Fruit fly (Drosophila melanogaster) whole organism, embryonic: ENCODE results near the gene CG13690.

Source experiments
- Adf1 ChIP-seq: fragments of 200-800 bp; sonication (Bioruptor generic); IDR thresholded peaks from 2 replicates; pipeline ENCODE4 v1.3.6; 2022; ENCODE audit warnings: missing biosample characterization, missing genetic modification characterization
- Bdp1 ChIP-seq: fragments of 200-800 bp; sonication (Bioruptor generic); optimal IDR thresholded peaks from 3 replicates; lab custom pipeline; 2016; ENCODE audit warnings: missing biosample characterization, missing genetic modification characterization
- BtbVII ChIP-seq: fragments of 200-800 bp; sonication (Bioruptor generic); optimal IDR thresholded peaks from 3 replicates; lab custom pipeline; 2017; ENCODE audit warnings: missing biosample characterization, mild to moderate bottlenecking, missing genetic modification characterization
- C15 ChIP-seq: fragments of 200-800 bp; sonication (Bioruptor generic); IDR thresholded peaks from 3 replicates; pipeline ENCODE4 v1.3.6; 2022; ENCODE audit warnings: missing biosample characterization, missing genetic modification characterization
- CG12155 ChIP-seq: fragments of 200-800 bp; sonication (Bioruptor generic); optimal IDR thresholded peaks from 3 replicates; lab custom pipeline; 2016; ENCODE audit warnings: missing biosample characterization, missing genetic modification characterization
- CG1233 ChIP-seq: fragments of 200-800 bp; sonication (Bioruptor generic); optimal IDR thresholded peaks from 4 replicates; lab custom pipeline; 2018; ENCODE audit warnings: missing biosample characterization, mild to moderate bottlenecking, missing genetic modification characterization
- CG12659 ChIP-seq: fragments of 200-800 bp; sonication (Bioruptor generic); optimal IDR thresholded peaks from 3 replicates; lab custom pipeline; 2017; ENCODE audit warnings: mild to moderate bottlenecking, missing biosample characterization, missing genetic modification reagents, missing genetic modification characterization
- CG13296 ChIP-seq: fragments of 200-800 bp; sonication (Bioruptor generic); optimal IDR thresholded peaks from 3 replicates; lab custom pipeline; 2018; ENCODE audit warnings: missing biosample characterization, mild to moderate bottlenecking, missing genetic modification characterization
- CG13775 ChIP-seq: fragments of 200-800 bp; sonication (Bioruptor generic); optimal IDR thresholded peaks from 3 replicates; lab custom pipeline; 2017; ENCODE audit warnings: missing biosample characterization, mild to moderate bottlenecking, missing genetic modification characterization
- CG14441 ChIP-seq: fragments of 200-800 bp; sonication (Bioruptor generic); IDR thresholded peaks from 2 replicates; pipeline ENCODE4 v1.3.6; 2022; ENCODE audit warnings: missing biosample characterization, missing genetic modification characterization
- CG15269 ChIP-seq: fragments of 200-800 bp; sonication (Bioruptor generic); optimal IDR thresholded peaks from 2 replicates; lab custom pipeline; 2018; ENCODE audit warnings: missing biosample characterization, mild to moderate bottlenecking, missing genetic modification characterization, moderate library complexity
- CG18599 ChIP-seq: fragments of 200-800 bp; sonication (Bioruptor generic); optimal IDR thresholded peaks from 3 replicates; lab custom pipeline; 2017; ENCODE audit warnings: missing biosample characterization, missing genetic modification characterization, mild to moderate bottlenecking, moderate library complexity, missing genetic modification reagents
- CG31224 ChIP-seq: fragments of 200-800 bp; sonication (Bioruptor generic); IDR thresholded peaks from 2 replicates; pipeline ENCODE4 v1.3.6; 2022; ENCODE audit warnings: missing biosample characterization, missing genetic modification characterization
- CG7372 ChIP-seq: fragments of 200-800 bp; sonication (Bioruptor generic); IDR thresholded peaks from 2 replicates; pipeline ENCODE4 v1.3.6; 2022; ENCODE audit warnings: missing biosample characterization, missing genetic modification characterization
- CG8478 ChIP-seq: fragments of >200 bp; optimal IDR thresholded peaks from 2 replicates; lab custom pipeline; 2018
- CTCF ChIP-seq: fragments of 200-800 bp; sonication (Bioruptor generic); optimal IDR thresholded peaks from 2 replicates; lab custom pipeline; 2017; ENCODE audit warnings: missing biosample characterization, mild to moderate bottlenecking, missing genetic modification characterization, moderate library complexity
- Chrac-16 ChIP-seq: fragments of 200-800 bp; sonication (Bioruptor generic); optimal IDR thresholded peaks from 3 replicates; lab custom pipeline; 2016; ENCODE audit warnings: missing biosample characterization, missing genetic modification characterization
- D19A ChIP-seq: fragments of 200-800 bp; optimal IDR thresholded peaks from 3 replicates; lab custom pipeline; 2019; ENCODE audit warnings: missing biosample characterization, mild to moderate bottlenecking, missing genetic modification characterization, moderate library complexity
- Dad ChIP-seq: fragments of 200-800 bp; sonication (Bioruptor generic); optimal IDR thresholded peaks from 3 replicates; lab custom pipeline; 2016; ENCODE audit warnings: missing biosample characterization, missing genetic modification characterization
- Dek ChIP-seq: fragments of 200-800 bp; sonication (Bioruptor generic); optimal IDR thresholded peaks from 3 replicates; lab custom pipeline; 2019; ENCODE audit warnings: missing biosample characterization, mild to moderate bottlenecking, missing genetic modification characterization, moderate library complexity
- Doc3 ChIP-seq: fragments of 200-800 bp; sonication (Bioruptor generic); IDR thresholded peaks from 3 replicates; pipeline ENCODE4 v1.3.6; 2022; ENCODE audit warnings: missing biosample characterization, missing genetic modification characterization; ENCODE audit not compliant: partially characterized antibody
- ERR ChIP-seq: fragments of 200-800 bp; sonication (Bioruptor generic); optimal IDR thresholded peaks from 2 replicates; lab custom pipeline; 2016; ENCODE audit warnings: missing biosample characterization, missing genetic modification characterization
- H15 ChIP-seq: fragments of 200-800 bp; sonication (Bioruptor generic); IDR thresholded peaks from 3 replicates; pipeline ENCODE4 v1.3.6; 2022; ENCODE audit warnings: missing biosample characterization, missing genetic modification characterization
- HLH54F ChIP-seq: fragments of 200-800 bp; sonication (Bioruptor generic); optimal IDR thresholded peaks from 3 replicates; lab custom pipeline; 2016; ENCODE audit warnings: missing biosample characterization, missing genetic modification characterization
- Hand ChIP-seq: fragments of 200-800 bp; sonication (Bioruptor generic); optimal IDR thresholded peaks from 2 replicates; lab custom pipeline; 2017; ENCODE audit warnings: mild to moderate bottlenecking, missing biosample characterization, missing genetic modification reagents, missing genetic modification characterization
- Hr3 ChIP-seq: fragments of 200-800 bp; sonication (Bioruptor generic); optimal IDR thresholded peaks from 3 replicates; lab custom pipeline; 2016; ENCODE audit warnings: missing biosample characterization, missing genetic modification characterization
- Meics ChIP-seq: fragments of 200-800 bp; sonication (Bioruptor generic); optimal IDR thresholded peaks from 2 replicates; lab custom pipeline; 2017; ENCODE audit warnings: missing biosample characterization, mild to moderate bottlenecking, missing genetic modification characterization
- Nf-YA ChIP-seq: fragments of 200-800 bp; sonication (Bioruptor generic); IDR thresholded peaks from 2 replicates; pipeline ENCODE4 v1.3.6; 2022; ENCODE audit warnings: missing biosample characterization, missing genetic modification characterization
- Nf-YB ChIP-seq: fragments of 200-800 bp; sonication (Bioruptor generic); optimal IDR thresholded peaks from 3 replicates; lab custom pipeline; 2019; ENCODE audit warnings: missing biosample characterization, mild to moderate bottlenecking, missing genetic modification characterization, moderate library complexity
- Nf-YC ChIP-seq: fragments of 200-800 bp; optimal IDR thresholded peaks from 3 replicates; lab custom pipeline; 2019; ENCODE audit warnings: missing biosample characterization, mild to moderate bottlenecking, missing genetic modification characterization, moderate library complexity
- PHDP ChIP-seq: fragments of 200-800 bp; sonication (Bioruptor generic); optimal IDR thresholded peaks from 3 replicates; lab custom pipeline; 2018; ENCODE audit warnings: missing biosample characterization, mild to moderate bottlenecking, missing genetic modification characterization, moderate library complexity
- Ptx1 ChIP-seq: fragments of 200-800 bp; sonication (Bioruptor generic); IDR thresholded peaks from 2 replicates; pipeline ENCODE4 v1.3.6; 2022; ENCODE audit warnings: missing biosample characterization, missing genetic modification characterization
- Rx ChIP-seq: fragments of 200-800 bp; sonication (Bioruptor generic); IDR thresholded peaks from 2 replicates; pipeline ENCODE4 v1.3.6; 2022; ENCODE audit warnings: missing biosample characterization, missing genetic modification characterization
- Sox102F ChIP-seq: fragments of 200-800 bp; sonication (Bioruptor generic); optimal IDR thresholded peaks from 2 replicates; lab custom pipeline; 2018; ENCODE audit warnings: missing biosample characterization, mild to moderate bottlenecking, missing genetic modification characterization, moderate library complexity
- Ssrp ChIP-seq: fragments of 200-800 bp; sonication (Bioruptor generic); optimal IDR thresholded peaks from 2 replicates; lab custom pipeline; 2018; ENCODE audit warnings: missing biosample characterization, mild to moderate bottlenecking, missing genetic modification characterization, moderate library complexity
- bab2 ChIP-seq: fragments of 200-800 bp; sonication (Bioruptor generic); optimal IDR thresholded peaks from 2 replicates; lab custom pipeline; 2016; ENCODE audit warnings: missing biosample characterization, missing genetic modification characterization
- cg ChIP-seq: fragments of 200-800 bp; sonication (Bioruptor generic); optimal IDR thresholded peaks from 3 replicates; lab custom pipeline; 2019; ENCODE audit warnings: missing biosample characterization, mild to moderate bottlenecking, missing genetic modification characterization, moderate library complexity
- emc ChIP-seq: fragments of 200-800 bp; sonication (Bioruptor generic); optimal IDR thresholded peaks from 2 replicates; lab custom pipeline; 2016; ENCODE audit warnings: missing biosample characterization, missing genetic modification characterization
- fd3F ChIP-seq: fragments of 200-800 bp; sonication (Bioruptor generic); optimal IDR thresholded peaks from 2 replicates; lab custom pipeline; 2018; ENCODE audit warnings: missing biosample characterization, mild to moderate bottlenecking, missing genetic modification characterization, moderate library complexity
- hkb ChIP-seq, 2 experiments: fragments of 200-800 bp in 1 of 2; fragments of >200 bp in 1 of 2; sonication (Bioruptor generic) in 1 of 2; IDR thresholded peaks in 1 of 2; optimal IDR thresholded peaks in 1 of 2; 2 replicates each; pipeline versions ENCODE4 v1.3.6 to Lab custom; 2017 to 2022; ENCODE audit warnings: missing biosample characterization in 1 of 2, missing genetic modification characterization in 1 of 2
- lola ChIP-seq, 3 experiments: fragments of >200 bp in 2 of 3; fragments of 200-800 bp in 1 of 3; sonication (Bioruptor generic) in 1 of 3; optimal IDR thresholded peaks; 2 replicates each; lab custom pipeline; 2017 to 2019; ENCODE audit warnings: missing biosample characterization in 3 of 3, missing genetic modification characterization in 3 of 3, mild to moderate bottlenecking in 1 of 3, moderate library complexity in 1 of 3
- lov ChIP-seq, 2 experiments: fragments of 200-800 bp in 1 of 2; fragments of >200 bp in 1 of 2; sonication (Bioruptor generic) in 1 of 2; IDR thresholded peaks in 1 of 2; optimal IDR thresholded peaks in 1 of 2; 2 replicates in 1 of 2; 3 replicates in 1 of 2; pipeline versions ENCODE4 v1.3.6 to Lab custom; 2017 to 2022; ENCODE audit warnings: missing biosample characterization in 1 of 2, missing genetic modification characterization in 1 of 2
- maf-S ChIP-seq: fragments of 200-800 bp; sonication (Bioruptor generic); optimal IDR thresholded peaks from 2 replicates; lab custom pipeline; 2016; ENCODE audit warnings: missing biosample characterization, missing genetic modification characterization
- mam ChIP-seq: fragments of 200-800 bp; sonication (Bioruptor generic); optimal IDR thresholded peaks from 3 replicates; lab custom pipeline; 2016; ENCODE audit warnings: missing biosample characterization, missing genetic modification characterization
- peb ChIP-seq: fragments of 200-800 bp; sonication (Bioruptor generic); IDR thresholded peaks from 2 replicates; pipeline ENCODE4 v1.3.6; 2022; ENCODE audit warnings: missing biosample characterization, missing genetic modification characterization
- schlank ChIP-seq: fragments of 200-800 bp; sonication (Bioruptor generic); optimal IDR thresholded peaks from 2 replicates; lab custom pipeline; 2018; ENCODE audit warnings: missing biosample characterization, mild to moderate bottlenecking, missing genetic modification characterization
- seq ChIP-seq: fragments of 200-800 bp; sonication (Bioruptor generic); IDR thresholded peaks from 2 replicates; pipeline ENCODE4 v1.3.6; 2022; ENCODE audit warnings: missing biosample characterization, missing genetic modification characterization
- sisA ChIP-seq: fragments of 200-800 bp; sonication (Bioruptor generic); IDR thresholded peaks from 2 replicates; pipeline ENCODE4 v1.3.6; 2022; ENCODE audit warnings: missing biosample characterization, missing genetic modification characterization
- sob ChIP-seq: fragments of 200-800 bp; sonication (Bioruptor generic); IDR thresholded peaks from 2 replicates; pipeline ENCODE4 v1.3.6; 2022; ENCODE audit warnings: missing biosample characterization, missing genetic modification characterization
- sr ChIP-seq: fragments of 200-800 bp; sonication (Bioruptor generic); IDR thresholded peaks from 3 replicates; pipeline ENCODE4 v1.3.6; 2022; ENCODE audit warnings: missing biosample characterization, missing genetic modification characterization
- usp ChIP-seq: fragments of >200 bp; optimal IDR thresholded peaks from 2 replicates; lab custom pipeline; 2017; ENCODE audit warnings: missing biosample characterization, missing genetic modification characterization
- vvl ChIP-seq: fragments of 200-800 bp; sonication (Bioruptor generic); IDR thresholded peaks from 2 replicates; pipeline ENCODE4 v1.3.6; 2022; ENCODE audit warnings: missing biosample characterization, missing genetic modification characterization

CG13690 gene

dm6 chr2L:377780-378222, 41.7 kb downstream of the CG13690 start, which contains the start of gene al (continued):
- no peak for TF ChIP-seq fd3F (GFP tag; lab: Kevin White, UChicago)
- TF ChIP-seq CG8478 (lab: Kevin White, UChicago) = peak; percentile 50
- TF ChIP-seq hkb (optimal IDR thresholded peaks at IDR 0.05; lab: Kevin White, UChicago) = no peak
- no peak for TF ChIP-seq hkb (GFP tag; IDR thresholded peaks at IDR 0.05; lab: Robert Waterston, UW)
- no peak for TF ChIP-seq Sox102F (GFP tag; lab: Kevin White, UChicago)
- no peak for TF ChIP-seq mam (GFP tag; lab: Kevin White, UChicago)
- TF ChIP-seq Rx (GFP tag; lab: Robert Waterston, UW) = no peak
- TF ChIP-seq D19A = no peak
- TF ChIP-seq lola (GFP tag; optimal IDR thresholded peaks at IDR 0.05; lab: Kevin White, UChicago) = no peak
- no peak for TF ChIP-seq lov (optimal IDR thresholded peaks at IDR 0.05; lab: Kevin White, UChicago)
- no peak for TF ChIP-seq lov (GFP tag; IDR thresholded peaks at IDR 0.05; lab: Robert Waterston, UW)
- no peak for TF ChIP-seq schlank (tag; lab: Kevin White, UChicago)
- TF ChIP-seq vvl (GFP tag; lab: Robert Waterston, UW) = peak; percentile 49
- TF ChIP-seq Meics (GFP tag; lab: Kevin White, UChicago) = no peak
- TF ChIP-seq Hr3 (GFP tag; lab: Kevin White, UChicago) = no peak
- no peak for TF ChIP-seq CG12155 (GFP tag; lab: Kevin White, UChicago)
- TF ChIP-seq CG7372 (GFP tag; lab: Robert Waterston, UW) = no peak
- TF ChIP-seq CG13296 (GFP tag; lab: Kevin White, UChicago) = no peak
- TF ChIP-seq bab2 (GFP tag; lab: Kevin White, UChicago) = no peak
- TF ChIP-seq sisA (GFP tag; lab: Robert Waterston, UW) = no peak
- TF ChIP-seq HLH54F = no peak
- TF ChIP-seq peb (GFP tag; lab: Robert Waterston, UW) = no peak
- no peak for TF ChIP-seq Ssrp (tag; lab: Kevin White, UChicago)
- TF ChIP-seq CG14441 (GFP tag; lab: Robert Waterston, UW) = 0 out of 2 replicates have a peak, but pooled peaks have one; percentile 28
- TF ChIP-seq Nf-YC (tag; lab: Kevin White, UChicago) = peak; percentile 99
- no peak for TF ChIP-seq seq (GFP tag; lab: Robert Waterston, UW)
- no peak for TF ChIP-seq usp (GFP tag; lab: Kevin White, UChicago)
- TF ChIP-seq Dad (GFP tag; lab: Kevin White, UChicago) = no peak
- no peak for TF ChIP-seq sr
- TF ChIP-seq sob (GFP tag; lab: Robert Waterston, UW) = no peak
- no peak for TF ChIP-seq CG18599 (GFP tag; lab: Kevin White, UChicago)
- no peak for TF ChIP-seq Chrac-16 (GFP tag; lab: Kevin White, UChicago)
- TF ChIP-seq CTCF (GFP tag; lab: Kevin White, UChicago) = no peak
- peak; percentile 87 for TF ChIP-seq Nf-YA (GFP tag; lab: Robert Waterston, UW)
- no peak for TF ChIP-seq Bdp1 (GFP tag; lab: Kevin White, UChicago)
- no peak for TF ChIP-seq CG13775 (GFP tag; lab: Kevin White, UChicago)
- no peak for TF ChIP-seq maf-S
- TF ChIP-seq Adf1 (GFP tag; lab: Robert Waterston, UW) = peak; percentile 35; the same call in 1 of the 2 replicates
- TF ChIP-seq H15 (GFP tag; lab: Robert Waterston, UW) = no peak
- peak; percentile 98 for TF ChIP-seq Nf-YB (GFP tag; lab: Kevin White, UChicago)
- no peak for TF ChIP-seq Doc3 (GFP tag; lab: Robert Waterston, UW)
- TF ChIP-seq PHDP (tag; lab: Kevin White, UChicago) = no peak
- TF ChIP-seq C15 (GFP tag; lab: Robert Waterston, UW) = no peak
- no peak for TF ChIP-seq Hand
- no peak for TF ChIP-seq CG12659 (GFP tag; lab: Kevin White, UChicago)
- peak; percentile 94 for TF ChIP-seq CG31224 (GFP tag; lab: Robert Waterston, UW)
- peak; percentile 48 for TF ChIP-seq cg
- no peak for TF ChIP-seq Ptx1
- no peak for TF ChIP-seq ERR (GFP tag; lab: Kevin White, UChicago)
- TF ChIP-seq CG1233 = no peak
- TF ChIP-seq CG15269 (tag; lab: Kevin White, UChicago) = no peak
- no peak for TF ChIP-seq BtbVII (GFP tag; lab: Kevin White, UChicago)
- TF ChIP-seq Dek (tag; lab: Kevin White, UChicago) = no peak
- no peak for TF ChIP-seq emc (GFP tag; lab: Kevin White, UChicago)
